Worm (Caenorhabditis elegans) whole organism, young adult: ENCODE results near the gene srj-24.
A peak's percentile ranks its signal among the peaks of the same experiment; 100 is the strongest.

Source experiments
- B0261.1 ChIP-seq: sonication (generic microtip); optimal IDR thresholded peaks from 2 replicates; lab custom pipeline; 2016; ENCODE audit warnings: mild to moderate bottlenecking, missing genetic modification characterization, moderate library complexity, missing compliant biosample characterization
- C06A6.2 ChIP-seq: fragments of 200-800 bp; sonication (Bioruptor generic); conservative IDR thresholded peaks from 2 replicates; pipeline ENCODE4 v1.3.6; 2022; ENCODE audit warnings: missing genetic modification characterization, missing compliant biosample characterization
- C17E4.6 ChIP-seq: fragments of 200-800 bp; sonication (Bioruptor generic); IDR thresholded peaks from 2 replicates; pipeline ENCODE4 v1.3.6; 2022; ENCODE audit warnings: missing genetic modification reagents, missing genetic modification characterization, missing compliant biosample characterization
- D2030.7 ChIP-seq: fragments of 200-800 bp; sonication (Bioruptor generic); IDR thresholded peaks from 2 replicates; pipeline ENCODE4 v1.3.6; 2022; ENCODE audit warnings: missing genetic modification reagents, missing genetic modification characterization, missing compliant biosample characterization
- F22D6.2 ChIP-seq: sonication (generic microtip); optimal IDR thresholded peaks from 2 replicates; lab custom pipeline; 2016; ENCODE audit warnings: mild to moderate bottlenecking, missing genetic modification characterization, missing compliant biosample characterization
- F23B12.7 ChIP-seq: sonication (generic microtip); optimal IDR thresholded peaks from 2 replicates; lab custom pipeline; 2017; ENCODE audit warnings: missing genetic modification characterization, mild to moderate bottlenecking, missing compliant biosample characterization, antibody characterized with exemption, moderate library complexity; ENCODE audit not compliant: insufficient read depth
- F33H1.4 ChIP-seq: fragments of 200-800 bp; sonication (Bioruptor generic); IDR thresholded peaks from 2 replicates; pipeline ENCODE4 v1.3.6; 2022; ENCODE audit warnings: missing genetic modification reagents, missing genetic modification characterization, missing compliant biosample characterization
- F52B5.7 ChIP-seq: sonication (generic microtip); optimal IDR thresholded peaks from 2 replicates; lab custom pipeline; 2016; ENCODE audit warnings: mild to moderate bottlenecking, missing genetic modification characterization, missing compliant biosample characterization
- K12H6.12 ChIP-seq: fragments of 200-800 bp; sonication (Bioruptor generic); optimal IDR thresholded peaks from 2 replicates; lab custom pipeline; 2018; ENCODE audit warnings: mild to moderate bottlenecking, missing genetic modification characterization, missing compliant biosample characterization
- T26A5.8 ChIP-seq: sonication (generic microtip); optimal IDR thresholded peaks from 2 replicates; lab custom pipeline; 2016; ENCODE audit warnings: missing genetic modification characterization, missing compliant biosample characterization
- ZK185.1 ChIP-seq: sonication (generic microtip); optimal IDR thresholded peaks from 2 replicates; lab custom pipeline; 2016; ENCODE audit warnings: mild to moderate bottlenecking, missing genetic modification characterization, missing compliant biosample characterization; ENCODE audit not compliant: poor library complexity, severe bottlenecking
- aptf-2 ChIP-seq: fragments of 200-800 bp; sonication (Bioruptor generic); conservative IDR thresholded peaks from 2 replicates; pipeline ENCODE4 v1.3.6; 2022; ENCODE audit warnings: missing genetic modification reagents, missing genetic modification characterization, missing compliant biosample characterization
- atf-7 ChIP-seq: sonication (generic microtip); optimal IDR thresholded peaks from 2 replicates; lab custom pipeline; 2017; ENCODE audit warnings: mild to moderate bottlenecking, missing genetic modification characterization, missing compliant biosample characterization
- bed-2 ChIP-seq: fragments of 200-800 bp; sonication (Bioruptor generic); IDR thresholded peaks from 2 replicates; pipeline ENCODE4 v1.3.6; 2022; ENCODE audit warnings: missing genetic modification reagents, missing genetic modification characterization, missing compliant biosample characterization
- ceh-100 ChIP-seq: fragments of 200-800 bp; sonication (Bioruptor generic); IDR thresholded peaks from 2 replicates; pipeline ENCODE4 v1.3.6; 2022; ENCODE audit warnings: missing genetic modification reagents, missing genetic modification characterization, missing compliant biosample characterization
- dpff-1 ChIP-seq: sonication (generic microtip); optimal IDR thresholded peaks from 2 replicates; lab custom pipeline; 2017; ENCODE audit warnings: mild to moderate bottlenecking, missing genetic modification characterization, missing compliant biosample characterization
- egl-18 ChIP-seq: fragments of 200-800 bp; sonication (Bioruptor generic); IDR thresholded peaks from 2 replicates; pipeline ENCODE4 v1.3.6; 2022; ENCODE audit warnings: missing genetic modification reagents, missing genetic modification characterization, missing compliant biosample characterization
- egl-44 ChIP-seq: fragments of 200-800 bp; sonication (Bioruptor generic); IDR thresholded peaks from 2 replicates; pipeline ENCODE4 v1.3.6; 2022; ENCODE audit warnings: missing genetic modification reagents, missing genetic modification characterization, missing compliant biosample characterization
- ets-4 ChIP-seq: fragments of 200-800 bp; sonication (Bioruptor generic); optimal IDR thresholded peaks from 2 replicates; lab custom pipeline; 2018; ENCODE audit warnings: mild to moderate bottlenecking, missing genetic modification characterization, missing compliant biosample characterization
- fkh-3 ChIP-seq: sonication (generic microtip); optimal IDR thresholded peaks from 2 replicates; lab custom pipeline; 2016; ENCODE audit warnings: mild to moderate bottlenecking, missing genetic modification characterization, missing compliant biosample characterization
- gei-17 ChIP-seq: fragments of 200-800 bp; sonication (Bioruptor generic); optimal IDR thresholded peaks from 2 replicates; lab custom pipeline; 2018; ENCODE audit warnings: mild to moderate bottlenecking, missing genetic modification characterization, missing compliant biosample characterization
- him-1 ChIP-seq: sonication (generic microtip); optimal IDR thresholded peaks from 2 replicates; lab custom pipeline; 2016; ENCODE audit warnings: missing genotype, missing genetic modification reagents, missing genetic modification characterization, missing compliant biosample characterization
- hlh-12 ChIP-seq: sonication (generic microtip); optimal IDR thresholded peaks from 2 replicates; lab custom pipeline; 2016; ENCODE audit warnings: missing genetic modification characterization, missing compliant biosample characterization
- lin-26 ChIP-seq: fragments of 200-800 bp; sonication (Bioruptor generic); IDR thresholded peaks from 2 replicates; pipeline ENCODE4 v1.3.6; 2022; ENCODE audit warnings: missing genetic modification reagents, missing genetic modification characterization, missing compliant biosample characterization
- lin-35 ChIP-seq, 3 experiments: fragments of 150-350 bp in 2 of 3; sonication (generic microtip) in 1 of 3; optimal IDR thresholded peaks; 2 replicates each; lab custom pipeline; 2014 to 2018; ENCODE audit warnings: missing biosample characterization in 3 of 3, missing genetic modification characterization in 3 of 3, missing genetic modification reagents in 3 of 3
- lin-54 ChIP-seq: fragments of 200-800 bp; sonication (Bioruptor generic); optimal IDR thresholded peaks from 2 replicates; lab custom pipeline; 2018; ENCODE audit warnings: mild to moderate bottlenecking, missing genetic modification characterization, missing compliant biosample characterization
- madf-6 ChIP-seq: fragments of 200-800 bp; sonication (Bioruptor generic); IDR thresholded peaks from 2 replicates; pipeline ENCODE4 v1.3.6; 2022; ENCODE audit warnings: missing genetic modification reagents, missing genetic modification characterization, missing compliant biosample characterization
- mel-28 ChIP-seq: sonication (generic microtip); optimal IDR thresholded peaks from 2 replicates; lab custom pipeline; 2016; ENCODE audit warnings: borderline replicate concordance, mild to moderate bottlenecking, missing genetic modification characterization, missing compliant biosample characterization
- nfyb-1 ChIP-seq: fragments of 200-800 bp; sonication (Bioruptor generic); IDR thresholded peaks from 2 replicates; pipeline ENCODE4 v1.3.6; 2022; ENCODE audit warnings: missing genetic modification reagents, missing genetic modification characterization, missing compliant biosample characterization
- nhr-120 ChIP-seq: fragments of 200-800 bp; sonication (Bioruptor generic); IDR thresholded peaks from 2 replicates; pipeline ENCODE4 v1.3.6; 2022; ENCODE audit warnings: missing genetic modification characterization, missing compliant biosample characterization
- nhr-27 ChIP-seq: fragments of 200-800 bp; sonication (Bioruptor generic); optimal IDR thresholded peaks from 2 replicates; lab custom pipeline; 2018; ENCODE audit warnings: mild to moderate bottlenecking, missing genetic modification characterization, moderate library complexity, missing compliant biosample characterization
- repo-1 ChIP-seq: sonication (generic microtip); optimal IDR thresholded peaks from 2 replicates; lab custom pipeline; 2017; ENCODE audit warnings: mild to moderate bottlenecking, missing genetic modification characterization, missing compliant biosample characterization
- rpc-1 ChIP-seq, 2 experiments: fragments of 150-350 bp in 1 of 2; sonication (generic microtip) in 1 of 2; optimal IDR thresholded peaks; 2 replicates each; lab custom pipeline; 2014 to 2018; ENCODE audit warnings: missing biosample characterization in 1 of 2, missing genetic modification characterization in 1 of 2, missing genetic modification reagents in 1 of 2, missing genotype in 1 of 2
- sea-2 ChIP-seq: fragments of 200-800 bp; sonication (Bioruptor generic); IDR thresholded peaks from 2 replicates; pipeline ENCODE4 v1.3.6; 2022; ENCODE audit warnings: missing genetic modification characterization, missing compliant biosample characterization
- snpc-1.1 ChIP-seq: sonication (generic microtip); optimal IDR thresholded peaks from 2 replicates; lab custom pipeline; 2017; ENCODE audit warnings: missing genetic modification characterization, mild to moderate bottlenecking, missing compliant biosample characterization, antibody characterized with exemption, moderate library complexity, missing genotype, missing genetic modification reagents; ENCODE audit not compliant: insufficient read depth
- snpc-4 ChIP-seq, 5 experiments: fragments of 150-350 bp in 1 of 5; sonication (generic microtip) in 4 of 5; optimal IDR thresholded peaks; 2 replicates each; lab custom pipeline; 2014 to 2018; ENCODE audit warnings: missing genetic modification characterization in 5 of 5, missing biosample characterization in 3 of 5, antibody characterized with exemption in 2 of 5, mild to moderate bottlenecking in 2 of 5, missing compliant biosample characterization in 2 of 5, missing genotype in 2 of 5, moderate library complexity in 2 of 5, missing genetic modification reagents in 1 of 5
- sptf-2 ChIP-seq: fragments of 200-800 bp; sonication (Bioruptor generic); optimal IDR thresholded peaks from 2 replicates; lab custom pipeline; 2018; ENCODE audit warnings: mild to moderate bottlenecking, missing genetic modification characterization, missing compliant biosample characterization
- xnd-1 ChIP-seq: sonication (generic microtip); optimal IDR thresholded peaks from 2 replicates; lab custom pipeline; 2016; ENCODE audit warnings: missing genotype, missing genetic modification reagents, missing genetic modification characterization, missing compliant biosample characterization
- zfh-2 ChIP-seq: fragments of 200-800 bp; sonication (Bioruptor generic); conservative IDR thresholded peaks from 2 replicates; pipeline ENCODE4 v1.3.6; 2022; ENCODE audit warnings: missing genetic modification reagents, missing genetic modification characterization, missing compliant biosample characterization
- zim-3 ChIP-seq: sonication (generic microtip); optimal IDR thresholded peaks from 2 replicates; lab custom pipeline; 2017; ENCODE audit warnings: mild to moderate bottlenecking, missing genetic modification characterization, moderate library complexity, missing compliant biosample characterization
- ztf-22 ChIP-seq: fragments of 200-800 bp; sonication (Bioruptor generic); optimal IDR thresholded peaks from 2 replicates; lab custom pipeline; 2018; ENCODE audit warnings: mild to moderate bottlenecking, missing genetic modification characterization, moderate library complexity, missing compliant biosample characterization
- ztf-28 ChIP-seq: fragments of 200-800 bp; sonication (Bioruptor generic); IDR thresholded peaks from 2 replicates; pipeline ENCODE4 v1.3.6; 2022; ENCODE audit warnings: missing genetic modification reagents, missing genetic modification characterization, missing compliant biosample characterization
- ztf-6 ChIP-seq: fragments of 200-800 bp; sonication (Bioruptor generic); IDR thresholded peaks from 2 replicates; pipeline ENCODE4 v1.3.6; 2022; ENCODE audit warnings: missing genetic modification reagents, missing genetic modification characterization, missing compliant biosample characterization

Gene srj-24

DNA sequence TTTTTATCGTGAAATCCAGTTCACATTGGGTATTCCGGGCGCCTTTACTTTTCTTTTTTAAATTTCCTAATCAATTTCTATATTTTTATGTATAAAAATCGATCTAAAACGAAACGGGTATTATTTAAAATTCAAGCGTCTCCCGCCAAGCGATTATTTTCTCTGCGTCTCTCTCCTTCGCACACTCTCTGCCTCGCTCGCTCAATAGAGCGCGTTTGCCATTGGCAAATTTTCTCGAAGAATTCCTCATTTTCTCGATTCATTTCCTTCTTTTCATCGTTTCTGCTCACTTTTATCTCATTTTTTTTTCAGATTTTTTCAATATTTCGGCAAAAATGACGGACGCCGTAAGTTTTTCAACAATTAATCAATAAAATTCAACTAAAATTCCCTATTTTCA is 34.6 kb upstream of the srj-24 start, which contains the start of gene sti-1 (continued):
- TF ChIP-seq snpc-4 (GFP tag; optimal IDR thresholded peaks at IDR 0.05; lab: Kevin White, UChicago) (no peak), snpc-4 (tag; optimal IDR thresholded peaks at IDR 0.05; lab: Kevin White, UChicago) (peak in 3 of 4 experiments; percentile 23 to 65 (median 61)), egl-18 (GFP tag; lab: Robert Waterston, UW) (no peak), F33H1.4 (GFP tag; lab: Robert Waterston, UW) (peak; percentile 28; the same call in 1 of the 2 replicates), zfh-2 (GFP tag; lab: Robert Waterston, UW) (no peak), atf-7 (tag; lab: Kevin White, UChicago) (no peak), nhr-27 (tag; lab: Kevin White, UChicago) (no peak), K12H6.12 (tag; lab: Kevin White, UChicago) (peak; percentile 63), T26A5.8 (tag; lab: Kevin White, UChicago) (no peak), F52B5.7 (tag; lab: Kevin White, UChicago) (no peak), ZK185.1 (peak; percentile 7), madf-6 (GFP tag; lab: Robert Waterston, UW) (peak; percentile 72), ets-4 (GFP tag; lab: Kevin White, UChicago) (no peak), C06A6.2 (GFP tag; lab: Robert Waterston, UW) (no peak), C17E4.6 (no peak), nfyb-1 (GFP tag; lab: Robert Waterston, UW) (peak; percentile 44; the same call in 1 of the 2 replicates), F23B12.7 (tag; lab: Kevin White, UChicago) (peak; percentile 30), ztf-6 (no peak), mel-28 (tag; lab: Kevin White, UChicago) (no peak), D2030.7 (GFP tag; lab: Robert Waterston, UW) (peak; percentile 85), snpc-1.1 (tag; lab: Kevin White, UChicago) (peak; percentile 32), fkh-3 (tag; lab: Kevin White, UChicago) (no peak), him-1 (tag; lab: Kevin White, UChicago) (peak; percentile 24), nhr-120 (GFP tag; lab: Robert Waterston, UW) (no peak), gei-17 (no peak), dpff-1 (tag; lab: Kevin White, UChicago) (no peak), sptf-2 (no peak), ztf-22 (GFP tag; lab: Kevin White, UChicago) (no peak)

DNA sequence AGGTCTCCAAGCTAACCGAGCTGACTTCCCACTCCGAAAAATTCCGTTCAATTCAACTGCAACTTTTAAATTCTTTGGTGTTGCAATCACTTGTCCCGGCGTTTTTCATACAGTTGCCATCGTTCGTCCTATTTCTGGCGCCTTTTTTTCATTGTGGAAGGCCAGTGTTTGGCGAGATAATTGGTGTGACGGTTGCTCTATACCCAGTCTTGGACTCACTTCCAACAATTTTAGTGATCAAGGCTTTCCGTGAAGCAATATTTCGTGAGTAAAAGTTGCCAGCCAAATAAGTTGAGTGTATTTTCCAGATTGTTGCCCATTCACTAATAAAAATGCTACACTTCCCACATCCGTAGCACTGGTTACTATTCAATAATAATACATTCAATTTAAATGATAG is 33.5 kb upstream of the srj-24 start:
- TF ChIP-seq rpc-1 (optimal IDR thresholded peaks at IDR 0.05; lab: Kevin White, UChicago) (no peak), rpc-1 (tag; optimal IDR thresholded peaks at IDR 0.05; lab: Kevin White, UChicago) (no peak), snpc-4 (GFP tag; optimal IDR thresholded peaks at IDR 0.05; lab: Kevin White, UChicago) (no peak), snpc-4 (tag; optimal IDR thresholded peaks at IDR 0.05; lab: Kevin White, UChicago) (no peak), nhr-120 (GFP tag; lab: Robert Waterston, UW) (no peak), lin-35 (GFP tag; optimal IDR thresholded peaks at IDR 0.05; lab: Kevin White, UChicago) (no peak), B0261.1 (tag; lab: Kevin White, UChicago) (no peak), him-1 (tag; lab: Kevin White, UChicago) (no peak)

DNA sequence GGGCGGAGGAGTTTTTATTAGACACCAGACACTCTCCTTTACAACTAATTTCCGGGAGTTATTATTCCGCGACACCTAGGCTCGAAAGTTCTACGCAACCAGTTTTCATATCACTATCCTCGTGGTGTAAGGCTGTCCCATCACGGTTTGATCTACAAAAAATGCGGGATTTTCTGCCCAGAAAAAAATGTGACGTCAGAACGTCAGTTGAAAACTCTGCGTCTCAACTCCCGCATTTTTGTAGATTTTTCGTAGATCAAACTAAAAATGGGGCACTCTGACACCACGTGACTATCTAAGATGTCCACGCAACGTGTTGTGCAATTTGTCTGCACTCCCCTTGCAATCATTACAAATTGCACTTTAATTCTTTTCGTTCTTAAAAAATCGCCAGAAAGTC is 26.1 kb upstream of the srj-24 start, which contains the start of gene str-238:
Gene str-238 (plus strand): TSS at position 301 of the 400 bp plus-strand sequence.
- no peak for TF ChIP-seq lin-26 (GFP tag; lab: Robert Waterston, UW)
- TF ChIP-seq ztf-28 (GFP tag; lab: Robert Waterston, UW) = no peak
- TF ChIP-seq lin-54 (GFP tag; lab: Kevin White, UChicago) = no peak
- no peak for TF ChIP-seq zim-3 (tag; lab: Kevin White, UChicago)
- TF ChIP-seq bed-2 (GFP tag; lab: Robert Waterston, UW) = no peak
- no peak for TF ChIP-seq hlh-12 (tag; lab: Kevin White, UChicago)
- TF ChIP-seq F22D6.2 (tag; lab: Kevin White, UChicago) = no peak
- no peak for TF ChIP-seq K12H6.12 (tag; lab: Kevin White, UChicago)
- no peak for TF ChIP-seq him-1 (tag; lab: Kevin White, UChicago)
- no peak for TF ChIP-seq ceh-100 (GFP tag; lab: Robert Waterston, UW)
- no peak for TF ChIP-seq egl-44 (GFP tag; lab: Robert Waterston, UW)
- TF ChIP-seq xnd-1 = no peak
- no peak for TF ChIP-seq sea-2 (GFP tag; lab: Robert Waterston, UW)
- TF ChIP-seq aptf-2 (GFP tag; lab: Robert Waterston, UW) = no peak
- TF ChIP-seq repo-1 = no peak
